Worm (Caenorhabditis elegans): ENCODE results near the gene ZK867.2.

DNA sequence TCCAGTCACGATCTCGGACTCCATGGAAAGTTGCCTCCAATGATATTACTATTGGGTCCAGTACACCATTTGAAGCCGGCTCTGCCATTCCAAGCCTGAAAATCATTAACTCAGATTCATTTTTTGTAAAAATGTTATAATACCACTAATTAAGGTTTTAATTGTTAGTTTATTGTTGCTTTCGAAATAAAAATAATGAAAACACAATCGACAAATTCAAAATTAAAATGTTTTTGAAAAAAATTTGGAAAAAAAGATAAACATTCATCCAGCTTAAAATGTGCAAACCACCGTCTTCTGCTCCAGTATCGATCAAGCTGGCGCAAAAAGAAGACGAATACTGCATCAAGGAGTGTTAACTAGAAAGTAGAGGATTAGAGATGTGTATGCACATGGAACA is 50.4 kb downstream of the ZK867.2 start, which contains the start of gene F46H5.5:
- TF ChIP-seq unc-62 (GFP tag; optimal IDR thresholded peaks at IDR 0.05 in 1 of 2) (no peak), unc-62 (tag; optimal IDR thresholded peaks at IDR 0.05) (no peak), Y5F2A.4 (GFP tag; optimal IDR thresholded peaks at IDR 0.05) (no peak), ceh-82 (tag; optimal IDR thresholded peaks at IDR 0.05) (no peak), dpl-1 (GFP tag; optimal IDR thresholded peaks at IDR 0.05) (no peak), nhr-77 (tag; optimal IDR thresholded peaks at IDR 0.05) (no peak), F37D6.2 (tag; optimal IDR thresholded peaks at IDR 0.05) (no peak)
